Worm (Caenorhabditis elegans) whole organism, L4/young adult: ENCODE data around the gene idpb-5.

Experiments
- W03F9.2 ChIP-seq: fragments of 150-350 bp; optimal IDR thresholded peaks from 2 replicates; lab custom pipeline; 2014; ENCODE audit warnings: missing biosample characterization, missing genetic modification characterization
- dao-5 ChIP-seq: sonication (generic microtip); optimal IDR thresholded peaks from 2 replicates; lab custom pipeline; 2016; ENCODE audit warnings: missing genotype, missing genetic modification characterization, moderate library complexity, missing compliant biosample characterization
- him-1 ChIP-seq: sonication (generic microtip); optimal IDR thresholded peaks from 2 replicates; lab custom pipeline; 2016; ENCODE audit warnings: missing genotype, missing genetic modification reagents, missing genetic modification characterization, missing compliant biosample characterization

idpb-5 gene

ce11 chrV:11844828-11845227, 5.5 kb downstream of the idpb-5 start:
- TF ChIP-seq W03F9.2 (tag; lab: Kevin White, UChicago) (no peak), him-1 (tag; lab: Kevin White, UChicago) (peak; percentile 42), dao-5 (no peak)

DNA sequence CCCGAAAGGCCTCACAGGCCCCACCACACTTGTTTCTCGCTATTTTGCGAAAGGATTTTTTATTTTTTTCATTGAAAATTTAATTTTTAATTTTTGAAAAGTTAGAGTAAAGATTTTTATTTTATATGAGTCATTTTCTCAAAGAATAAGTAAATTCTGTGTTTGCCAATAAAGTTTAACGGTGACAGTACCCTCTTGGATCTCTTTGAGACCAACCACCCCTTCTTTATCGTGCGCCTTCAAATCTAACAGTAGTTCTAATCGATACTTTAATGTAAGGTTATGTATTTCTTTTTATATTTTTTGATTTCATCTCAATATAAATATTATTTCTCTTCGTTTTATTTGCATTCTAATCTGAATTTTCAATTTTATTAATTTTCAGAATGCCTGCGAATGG, 6.2 kb downstream of the idpb-5 start, which contains the start of gene hmp-1:
Gene hmp-1 (plus strand): TSS at position 380 of the 400 bp plus-strand sequence.
- TF ChIP-seq him-1 (tag; lab: Kevin White, UChicago) (no peak), W03F9.2 (tag; lab: Kevin White, UChicago) (no peak), dao-5 (no peak)

- TF ChIP-seq dao-5 (no peak), W03F9.2 (tag; lab: Kevin White, UChicago) (no peak), him-1 (tag; lab: Kevin White, UChicago) (no peak)
These were observed 7.6 kb downstream of the idpb-5 start for ce11 chrV:11846969-11847368.

DNA sequence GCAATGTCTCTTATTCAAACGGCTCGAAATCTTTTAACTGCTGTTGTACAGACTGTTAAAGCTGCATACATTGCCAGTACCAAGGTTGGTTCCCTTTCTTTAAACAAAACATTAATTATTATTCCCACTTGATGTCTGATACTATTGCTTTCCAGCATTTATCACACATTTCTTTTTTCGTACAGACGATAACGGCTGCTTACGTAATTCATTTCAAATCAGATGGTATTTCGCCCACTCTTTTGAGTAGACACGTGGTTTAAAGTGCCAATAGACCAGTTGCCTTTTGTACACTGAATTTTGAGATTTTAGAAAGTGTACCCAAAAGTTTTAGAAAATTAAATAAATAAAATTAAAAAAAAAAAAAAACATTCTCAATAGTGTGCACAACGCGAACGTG, 10.1 kb downstream of the idpb-5 start:
- TF ChIP-seq him-1 (tag; lab: Kevin White, UChicago) = no peak
- TF ChIP-seq dao-5 = no peak
- TF ChIP-seq W03F9.2 (tag; lab: Kevin White, UChicago) = no peak

DNA sequence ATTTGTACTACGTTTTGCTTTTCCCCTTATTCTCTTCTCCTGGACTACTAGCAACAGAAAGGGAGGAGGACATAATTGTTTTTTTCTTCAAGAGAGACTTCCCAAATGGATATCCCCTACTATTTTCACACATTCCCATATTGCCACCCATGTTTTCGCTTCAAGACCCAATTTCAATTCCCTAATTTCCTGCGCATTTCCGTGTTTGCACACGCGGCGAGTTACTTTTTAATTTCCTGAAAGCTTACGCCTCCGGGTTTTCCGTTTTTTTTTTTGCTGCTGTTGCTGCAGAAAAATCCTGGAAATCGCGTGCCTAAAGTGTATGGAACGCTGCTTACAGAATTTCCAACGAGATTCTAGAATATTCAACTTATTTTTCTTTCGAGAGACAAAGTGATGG, 13.0 kb downstream of the idpb-5 start:
- TF ChIP-seq W03F9.2 (tag; lab: Kevin White, UChicago) = no peak
- no peak for TF ChIP-seq dao-5
- TF ChIP-seq him-1 (tag; lab: Kevin White, UChicago) = no peak

DNA sequence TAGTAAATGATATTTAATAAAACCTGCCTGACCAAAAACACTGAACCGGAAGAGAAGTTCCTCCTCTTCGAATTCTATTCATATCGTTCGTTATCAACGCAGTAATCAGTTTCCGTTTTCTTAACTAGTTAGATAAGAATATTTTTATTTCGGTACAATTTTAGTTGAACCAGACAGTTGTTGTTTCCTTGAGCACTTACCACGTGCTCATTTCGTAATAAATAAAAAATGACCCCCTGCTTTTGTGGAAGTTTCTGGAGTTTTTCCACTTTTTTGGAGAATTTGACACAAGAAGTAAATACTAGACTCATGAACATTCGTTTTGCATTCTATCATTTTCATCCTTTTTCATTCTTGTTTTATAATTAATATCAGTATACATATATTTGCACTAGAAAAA, 14.4 kb downstream of the idpb-5 start:
- TF ChIP-seq W03F9.2 (tag; lab: Kevin White, UChicago) (no peak), him-1 (tag; lab: Kevin White, UChicago) (no peak), dao-5 (no peak)

- TF ChIP-seq dao-5 (no peak), him-1 (tag; lab: Kevin White, UChicago) (no peak), W03F9.2 (tag; lab: Kevin White, UChicago) (no peak)
These were observed 15.6 kb downstream of the idpb-5 start for ce11 chrV:11854905-11855304.

ce11 chrV:11856022-11856421, 16.7 kb downstream of the idpb-5 start:
- no peak for TF ChIP-seq dao-5
- TF ChIP-seq W03F9.2 (tag; lab: Kevin White, UChicago) = no peak
- no peak for TF ChIP-seq him-1 (tag; lab: Kevin White, UChicago)

DNA sequence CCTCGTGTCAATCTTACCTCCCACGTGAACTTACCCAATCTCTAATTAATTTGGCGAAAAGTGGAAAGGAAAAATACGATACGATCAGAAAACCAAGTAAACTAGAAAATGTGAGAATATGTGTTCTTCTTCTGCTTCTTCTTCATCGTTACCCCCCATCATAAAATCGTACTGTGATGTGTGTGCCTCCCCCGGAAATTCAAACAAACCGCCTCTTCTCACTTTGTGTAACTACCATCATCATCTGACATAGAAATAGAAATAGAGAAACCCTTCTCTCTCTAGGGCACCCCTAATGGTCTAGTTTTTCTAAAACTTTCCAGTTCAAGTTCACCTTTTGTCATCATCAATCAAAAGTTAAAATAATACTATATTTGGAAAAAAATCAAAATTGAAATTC, 18.4 kb downstream of the idpb-5 start:
- TF ChIP-seq dao-5 (no peak), him-1 (tag; lab: Kevin White, UChicago) (no peak), W03F9.2 (tag; lab: Kevin White, UChicago) (no peak)

DNA sequence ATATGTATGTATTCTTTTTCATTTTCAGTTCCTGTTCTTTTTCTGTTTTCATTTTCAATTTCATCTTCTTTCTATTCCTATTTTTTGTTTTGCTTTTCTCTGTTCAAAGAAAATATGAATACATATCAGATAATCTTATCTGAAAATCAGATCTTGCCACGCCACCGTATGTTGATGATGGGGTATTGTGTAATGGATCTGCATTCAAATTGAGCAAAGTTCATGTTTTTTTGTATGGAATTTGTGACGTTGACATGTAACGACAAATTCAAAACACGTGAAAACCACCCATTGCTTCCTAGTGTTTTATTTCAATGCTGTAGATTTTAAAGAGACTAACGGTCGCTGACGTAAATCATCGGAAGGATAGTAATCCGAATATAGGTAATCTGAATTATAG, 19.0 kb downstream of the idpb-5 start:
- TF ChIP-seq dao-5 (no peak), him-1 (tag; lab: Kevin White, UChicago) (no peak), W03F9.2 (tag; lab: Kevin White, UChicago) (no peak)

ce11 chrV:11859082-11859858, 19.9 kb downstream of the idpb-5 start:
- TF ChIP-seq him-1 (tag; lab: Kevin White, UChicago) (no peak), dao-5 (no peak), W03F9.2 (tag; lab: Kevin White, UChicago) (no peak)

DNA sequence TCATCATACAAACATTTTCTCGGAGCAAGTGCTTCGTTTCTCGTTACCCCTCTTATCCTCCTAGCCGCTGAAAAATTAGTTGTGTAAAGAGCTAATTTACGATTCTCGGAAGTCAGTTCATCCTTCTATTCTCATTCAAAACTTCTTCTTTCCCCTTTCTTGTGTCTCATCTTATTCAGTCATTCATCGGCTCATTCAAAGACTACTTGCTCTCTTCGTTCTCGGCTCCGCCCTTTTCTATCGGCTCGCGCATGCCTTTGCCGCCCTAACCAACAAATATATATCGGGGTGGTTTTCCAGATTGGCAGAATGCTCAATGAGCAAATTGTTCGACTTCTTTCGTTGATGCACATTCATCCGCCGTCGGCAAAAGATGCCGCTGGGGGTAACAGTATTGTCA, 21.1 kb downstream of the idpb-5 start, which contains the start of gene R13H4.5:
Gene R13H4.5 (plus strand): TSS at position 301 of the 400 bp plus-strand sequence.
- no peak for TF ChIP-seq dao-5
- TF ChIP-seq him-1 (tag; lab: Kevin White, UChicago) = no peak
- TF ChIP-seq W03F9.2 (tag; lab: Kevin White, UChicago) = no peak

DNA sequence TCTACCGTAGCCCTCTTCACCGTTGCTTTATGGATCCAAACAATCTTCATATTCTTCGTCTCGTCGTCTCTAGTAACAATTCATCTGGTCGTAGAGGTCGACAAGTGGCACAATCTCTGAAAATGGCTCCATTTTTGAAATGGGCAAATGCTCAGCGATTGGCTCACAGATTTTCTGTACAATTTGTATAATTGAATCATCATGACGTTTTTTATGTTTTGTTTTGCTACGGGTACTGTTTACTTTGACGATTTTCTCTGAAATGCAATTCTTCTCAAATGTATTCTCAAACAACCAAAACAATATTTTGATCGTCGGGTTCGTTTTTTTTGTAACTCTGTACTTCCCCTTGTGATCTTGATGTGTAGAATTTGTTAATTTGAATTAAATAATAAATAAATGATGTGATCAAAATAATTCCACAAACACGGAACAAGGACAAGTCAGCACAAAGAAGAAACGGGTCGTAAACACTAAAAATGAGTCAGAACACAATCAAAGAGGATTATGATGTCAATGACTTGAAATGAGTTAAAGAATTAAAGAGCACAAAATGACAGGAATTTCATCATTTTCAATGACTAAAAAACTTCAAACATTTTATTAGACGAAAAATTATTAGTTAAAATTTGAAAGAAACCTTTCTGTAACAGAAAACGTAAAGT, 22.7 kb downstream of the idpb-5 start:
- TF ChIP-seq dao-5 (no peak), W03F9.2 (tag; lab: Kevin White, UChicago) (no peak)

DNA sequence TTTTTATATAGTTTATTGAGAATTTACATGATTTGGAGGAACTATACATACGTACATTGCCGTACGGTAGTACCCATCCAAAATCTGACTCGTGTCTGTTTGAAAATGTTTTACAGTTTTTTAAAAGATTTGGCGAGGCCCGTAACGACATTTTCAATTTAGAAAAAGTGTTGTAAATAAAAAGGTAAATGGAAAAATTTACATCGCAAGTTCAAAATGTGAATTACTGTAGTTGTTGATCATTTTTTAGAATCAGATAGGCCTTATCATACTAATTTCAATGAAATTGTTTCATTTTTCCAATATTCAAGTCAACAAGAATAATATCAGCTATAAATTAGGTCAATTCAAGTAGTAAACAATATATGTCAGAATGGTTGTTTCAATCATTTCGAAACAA, 23.5 kb downstream of the idpb-5 start, which contains the start of gene R13H4.6:
Gene R13H4.6 (plus strand): TSS at position 301 of the 400 bp plus-strand sequence.
- TF ChIP-seq W03F9.2 (tag; lab: Kevin White, UChicago) (no peak), dao-5 (no peak), him-1 (tag; lab: Kevin White, UChicago) (no peak)
